Fruit fly (Drosophila melanogaster) whole organism, embryonic: ENCODE measurements around the gene CG7627.

ENCODE experiments used
- Bdp1 ChIP-seq: fragments of 200-800 bp; sonication (Bioruptor generic); optimal IDR thresholded peaks from 3 replicates; lab custom pipeline; 2016; ENCODE audit warnings: missing biosample characterization, missing genetic modification characterization
- CG10147 ChIP-seq: fragments of 200-800 bp; sonication (Bioruptor generic); optimal IDR thresholded peaks from 2 replicates; lab custom pipeline; 2019; ENCODE audit warnings: missing biosample characterization, mild to moderate bottlenecking, missing genetic modification characterization, moderate library complexity
- CG10274 ChIP-seq: fragments of 200-800 bp; sonication (Bioruptor generic); optimal IDR thresholded peaks from 3 replicates; lab custom pipeline; 2017; ENCODE audit warnings: missing biosample characterization, mild to moderate bottlenecking, missing genetic modification characterization
- CG10543 ChIP-seq: fragments of 200-800 bp; sonication (Bioruptor generic); optimal IDR thresholded peaks from 3 replicates; lab custom pipeline; 2017; ENCODE audit warnings: missing biosample characterization, mild to moderate bottlenecking, missing genetic modification characterization, moderate library complexity
- CG12942 ChIP-seq: fragments of 200-800 bp; sonication (Bioruptor generic); optimal IDR thresholded peaks from 3 replicates; lab custom pipeline; 2016; ENCODE audit warnings: missing biosample characterization, missing genetic modification characterization
- CG14965 ChIP-seq: fragments of 200-800 bp; sonication (Bioruptor generic); optimal IDR thresholded peaks from 2 replicates; lab custom pipeline; 2016; ENCODE audit warnings: missing biosample characterization, missing genetic modification characterization, borderline replicate concordance
- CG16863 ChIP-seq: fragments of 200-800 bp; sonication (Bioruptor generic); optimal IDR thresholded peaks from 3 replicates; lab custom pipeline; 2016; ENCODE audit warnings: missing biosample characterization, missing genetic modification characterization
- CG18764 ChIP-seq: fragments of 200-800 bp; sonication (Bioruptor generic); optimal IDR thresholded peaks from 3 replicates; lab custom pipeline; 2016; ENCODE audit warnings: missing biosample characterization, missing genetic modification characterization
- CG3163 ChIP-seq: fragments of 200-800 bp; sonication (Bioruptor generic); optimal IDR thresholded peaks from 3 replicates; lab custom pipeline; 2016; ENCODE audit warnings: missing biosample characterization, missing genetic modification characterization
- CG3407 ChIP-seq: fragments of 200-800 bp; sonication (Bioruptor generic); optimal IDR thresholded peaks from 2 replicates; lab custom pipeline; 2018; ENCODE audit warnings: missing biosample characterization, mild to moderate bottlenecking, missing genetic modification characterization
- CG34422 ChIP-seq: fragments of 200-800 bp; sonication (Bioruptor generic); IDR thresholded peaks from 3 replicates; pipeline ENCODE4 v1.3.6; 2022; ENCODE audit warnings: missing biosample characterization, missing genetic modification characterization
- CG3726 ChIP-seq: fragments of 200-800 bp; sonication (Bioruptor generic); IDR thresholded peaks from 3 replicates; pipeline ENCODE4, ENCODE4 v1.3.6; 2022; ENCODE audit warnings: missing biosample characterization, missing genetic modification characterization
- CG6813 ChIP-seq: fragments of 200-800 bp; sonication (Bioruptor generic); optimal IDR thresholded peaks from 2 replicates; lab custom pipeline; 2017; ENCODE audit warnings: missing biosample characterization, missing genetic modification characterization, mild to moderate bottlenecking, moderate library complexity, missing genetic modification reagents
- CG7987 ChIP-seq: fragments of 200-800 bp; sonication (Bioruptor generic); optimal IDR thresholded peaks from 2 replicates; lab custom pipeline; 2018; ENCODE audit warnings: missing biosample characterization, mild to moderate bottlenecking, missing genetic modification characterization, moderate library complexity
- CG8290 ChIP-seq, 3 experiments: fragments of 200-800 bp; sonication (Bioruptor generic); optimal IDR thresholded peaks; 2 replicates each; lab custom pipeline; 2016 to 2019; ENCODE audit warnings: missing biosample characterization in 3 of 3, missing genetic modification characterization in 3 of 3, mild to moderate bottlenecking in 2 of 3, moderate library complexity in 1 of 3
- CG8478 ChIP-seq: fragments of >200 bp; optimal IDR thresholded peaks from 2 replicates; lab custom pipeline; 2018
- CG9817 ChIP-seq: fragments of 200-800 bp; sonication (Bioruptor generic); optimal IDR thresholded peaks from 2 replicates; lab custom pipeline; 2018; ENCODE audit warnings: missing biosample characterization, mild to moderate bottlenecking, missing genetic modification characterization, moderate library complexity
- E2f1 ChIP-seq: fragments of 200-800 bp; sonication (Bioruptor generic); IDR thresholded peaks from 2 replicates; pipeline ENCODE4 v1.3.6; 2022; ENCODE audit warnings: missing biosample characterization, missing genetic modification characterization
- Eip74EF ChIP-seq, 2 experiments: fragments of 200-800 bp in 1 of 2; fragments of >200 bp in 1 of 2; sonication (Bioruptor generic) in 1 of 2; optimal IDR thresholded peaks; 2 replicates each; lab custom pipeline; 2017 to 2019; ENCODE audit warnings: missing biosample characterization in 2 of 2, missing genetic modification characterization in 2 of 2, mild to moderate bottlenecking in 1 of 2, moderate library complexity in 1 of 2
- GATAe ChIP-seq: fragments of 200-800 bp; sonication (Bioruptor generic); conservative IDR thresholded peaks from 2 replicates; pipeline ENCODE4 v1.3.6; 2022; ENCODE audit warnings: missing biosample characterization, missing genetic modification characterization
- HLH4C ChIP-seq: fragments of 200-800 bp; sonication (Bioruptor generic); IDR thresholded peaks from 3 replicates; pipeline ENCODE4 v1.3.6; 2022; ENCODE audit warnings: missing biosample characterization, missing genetic modification characterization; ENCODE audit not compliant: partially characterized antibody
- Lhr ChIP-seq: fragments of 200-800 bp; sonication (Bioruptor generic); optimal IDR thresholded peaks from 3 replicates; lab custom pipeline; 2017; ENCODE audit warnings: mild to moderate bottlenecking, missing biosample characterization, missing genetic modification reagents, missing genetic modification characterization
- Lpt ChIP-seq: fragments of >200 bp; optimal IDR thresholded peaks from 2 replicates; lab custom pipeline; 2018; ENCODE audit warnings: missing biosample characterization, missing genetic modification characterization
- MBD-R2 ChIP-seq: fragments of 200-800 bp; sonication (Bioruptor generic); IDR thresholded peaks from 2 replicates; pipeline ENCODE4 v1.3.6; 2022; ENCODE audit warnings: missing biosample characterization, missing genetic modification characterization
- MTF-1 ChIP-seq: fragments of 200-800 bp; sonication (Bioruptor generic); optimal IDR thresholded peaks from 2 replicates; lab custom pipeline; 2018; ENCODE audit warnings: missing biosample characterization, mild to moderate bottlenecking, missing genetic modification characterization, borderline replicate concordance
- Mad ChIP-seq: fragments of 200-800 bp; sonication (Bioruptor generic); optimal IDR thresholded peaks from 2 replicates; lab custom pipeline; 2016; ENCODE audit warnings: missing biosample characterization, missing genetic modification characterization
- Pdp1 ChIP-seq, 2 experiments: fragments of 200-800 bp; sonication (Bioruptor generic); optimal IDR thresholded peaks; 3 replicates each; lab custom pipeline; 2016; ENCODE audit warnings: missing biosample characterization in 2 of 2, missing genetic modification characterization in 2 of 2, mild to moderate bottlenecking in 1 of 2, moderate library complexity in 1 of 2
- al ChIP-seq: fragments of 200-800 bp; sonication (Bioruptor generic); IDR thresholded peaks from 2 replicates; pipeline ENCODE4 v1.3.6; 2022; ENCODE audit warnings: missing biosample characterization, missing genetic modification characterization
- az2 ChIP-seq: fragments of 200-800 bp; sonication (Bioruptor generic); optimal IDR thresholded peaks from 3 replicates; lab custom pipeline; 2016; ENCODE audit warnings: missing biosample characterization, missing genetic modification characterization
- eve ChIP-seq, 2 experiments: fragments of >200 bp; optimal IDR thresholded peaks; 2 replicates each; lab custom pipeline; 2017; ENCODE audit warnings: missing biosample characterization in 2 of 2, missing genetic modification characterization in 2 of 2
- ewg ChIP-seq: fragments of 200-800 bp; sonication (Bioruptor generic); optimal IDR thresholded peaks from 3 replicates; lab custom pipeline; 2017; ENCODE audit warnings: mild to moderate bottlenecking, missing biosample characterization, missing genetic modification reagents, missing genetic modification characterization
- gro ChIP-seq: fragments of 200-800 bp; sonication (Bioruptor generic); optimal IDR thresholded peaks from 2 replicates; lab custom pipeline; 2016; ENCODE audit warnings: missing biosample characterization, missing genetic modification characterization
- ham ChIP-seq: fragments of 200-800 bp; sonication (Bioruptor generic); IDR thresholded peaks from 2 replicates; pipeline ENCODE4 v1.3.6; 2022; ENCODE audit warnings: missing biosample characterization, missing genetic modification characterization
- inv ChIP-seq: fragments of 200-800 bp; sonication (Bioruptor generic); IDR thresholded peaks from 2 replicates; pipeline ENCODE4 v1.3.6; 2022; ENCODE audit warnings: missing biosample characterization, missing genetic modification characterization; ENCODE audit not compliant: partially characterized antibody
- jing ChIP-seq: fragments of 200-800 bp; sonication (Bioruptor generic); optimal IDR thresholded peaks from 2 replicates; lab custom pipeline; 2018; ENCODE audit warnings: missing biosample characterization, mild to moderate bottlenecking, missing genetic modification characterization
- lov ChIP-seq, 2 experiments: fragments of 200-800 bp in 1 of 2; fragments of >200 bp in 1 of 2; sonication (Bioruptor generic) in 1 of 2; IDR thresholded peaks in 1 of 2; optimal IDR thresholded peaks in 1 of 2; 2 replicates in 1 of 2; 3 replicates in 1 of 2; pipeline versions ENCODE4 v1.3.6 to Lab custom; 2017 to 2022; ENCODE audit warnings: missing biosample characterization in 1 of 2, missing genetic modification characterization in 1 of 2
- mam ChIP-seq: fragments of 200-800 bp; sonication (Bioruptor generic); optimal IDR thresholded peaks from 3 replicates; lab custom pipeline; 2016; ENCODE audit warnings: missing biosample characterization, missing genetic modification characterization
- peb ChIP-seq: fragments of 200-800 bp; sonication (Bioruptor generic); IDR thresholded peaks from 2 replicates; pipeline ENCODE4 v1.3.6; 2022; ENCODE audit warnings: missing biosample characterization, missing genetic modification characterization
- pho ChIP-seq: fragments of 200-800 bp; sonication (Bioruptor generic); optimal IDR thresholded peaks from 2 replicates; lab custom pipeline; 2016; ENCODE audit warnings: missing biosample characterization, missing genetic modification characterization
- pnt ChIP-seq: fragments of 200-800 bp; sonication (Bioruptor generic); optimal IDR thresholded peaks from 3 replicates; lab custom pipeline; 2016; ENCODE audit warnings: missing biosample characterization, missing genetic modification characterization
- psq ChIP-seq: fragments of 200-800 bp; sonication (Bioruptor generic); optimal IDR thresholded peaks from 2 replicates; lab custom pipeline; 2017; ENCODE audit warnings: missing biosample characterization, missing genetic modification characterization
- repo ChIP-seq: fragments of 200-800 bp; sonication (Bioruptor generic); optimal IDR thresholded peaks from 2 replicates; lab custom pipeline; 2016; ENCODE audit warnings: missing biosample characterization, missing genetic modification characterization
- row ChIP-seq: fragments of 200-800 bp; sonication (Bioruptor generic); IDR thresholded peaks from 3 replicates; pipeline ENCODE4 v1.3.6; 2022; ENCODE audit warnings: missing biosample characterization, missing genetic modification characterization
- sna ChIP-seq: fragments of 200-800 bp; sonication (Bioruptor generic); IDR thresholded peaks from 2 replicates; pipeline ENCODE4 v1.3.6; 2022; ENCODE audit warnings: missing biosample characterization, missing genetic modification characterization; ENCODE audit not compliant: partially characterized antibody
- ssp ChIP-seq: fragments of 200-800 bp; sonication (Bioruptor generic); IDR thresholded peaks from 2 replicates; pipeline ENCODE4 v1.3.6; 2022; ENCODE audit warnings: missing biosample characterization, missing genetic modification characterization
- tap ChIP-seq: fragments of 200-800 bp; optimal IDR thresholded peaks from 3 replicates; lab custom pipeline; 2019; ENCODE audit warnings: missing biosample characterization, mild to moderate bottlenecking, missing genetic modification characterization, moderate library complexity
- usp ChIP-seq: fragments of >200 bp; optimal IDR thresholded peaks from 2 replicates; lab custom pipeline; 2017; ENCODE audit warnings: missing biosample characterization, missing genetic modification characterization

Gene CG7627

DNA sequence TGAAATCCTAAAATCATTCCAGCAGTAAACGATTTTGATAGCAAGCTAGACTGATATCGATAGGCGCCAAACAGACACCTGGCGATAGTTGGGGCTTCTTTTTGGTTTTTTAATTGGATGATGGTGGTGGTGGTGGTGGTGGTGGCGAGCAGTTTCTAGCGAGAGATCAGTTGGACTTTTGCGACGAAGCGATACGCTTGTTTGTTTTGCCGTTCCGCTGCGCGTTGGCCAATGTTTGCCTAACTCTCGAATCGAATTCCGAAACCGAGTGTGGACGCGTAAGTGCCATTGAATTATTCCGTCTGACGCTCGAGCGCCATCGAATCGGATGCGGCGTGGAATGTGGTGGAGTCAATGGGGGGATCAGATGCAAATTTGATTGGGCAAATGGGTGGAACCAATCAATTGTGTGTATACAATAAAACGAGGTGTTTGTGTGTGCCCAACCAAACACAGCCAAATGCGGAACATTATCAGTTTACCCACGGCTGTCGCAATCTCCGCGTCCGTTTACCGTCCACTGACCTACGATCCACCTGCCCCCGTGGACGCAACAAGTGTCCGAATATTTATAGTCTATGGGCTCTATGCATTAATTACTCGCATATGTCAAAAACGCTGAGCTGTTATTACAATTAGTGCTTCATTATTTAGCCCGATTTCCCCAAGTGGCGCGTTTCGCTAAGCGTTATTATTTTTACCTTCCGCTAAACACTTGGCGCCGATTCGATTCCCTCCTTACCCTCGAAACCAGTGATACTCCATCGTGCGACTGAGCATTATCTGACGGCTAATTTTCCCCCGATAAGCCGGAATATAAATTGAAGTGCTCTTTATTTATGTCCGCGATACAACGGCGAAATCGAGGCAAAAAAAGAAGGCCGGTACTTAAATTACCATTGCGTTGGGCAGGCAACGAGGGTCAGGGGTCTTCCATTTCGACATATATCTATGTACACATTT, 8.4 kb upstream of the CG7627 start, which contains the start of gene CG17292 (continued):
- TF ChIP-seq CG10543 (peak; percentile 93), sna (GFP tag; lab: Robert Waterston, UW) (peak; percentile 89), lov (optimal IDR thresholded peaks at IDR 0.05; lab: Kevin White, UChicago) (no peak), lov (GFP tag; IDR thresholded peaks at IDR 0.05; lab: Robert Waterston, UW) (0 out of 3 replicates have a peak, but pooled peaks have one; percentile 55), CG3407 (peak; percentile 51), Mad (GFP tag; lab: Kevin White, UChicago) (peak; percentile 42), Lpt (GFP tag; lab: Kevin White, UChicago) (no peak), peb (GFP tag; lab: Robert Waterston, UW) (no peak), CG3726 (GFP tag; lab: Robert Waterston, UW) (no peak), CG12942 (peak; percentile 26), CG7987 (GFP tag; lab: Kevin White, UChicago) (peak; percentile 55), CG3163 (GFP tag; lab: Kevin White, UChicago) (peak; percentile 15), Lhr (GFP tag; lab: Kevin White, UChicago) (no peak), ewg (GFP tag; lab: Kevin White, UChicago) (peak; percentile 9), jing (GFP tag; lab: Kevin White, UChicago) (no peak), CG10147 (GFP tag; lab: Kevin White, UChicago) (peak; percentile 36), tap (tag; lab: Kevin White, UChicago) (peak; percentile 24), ssp (peak; percentile 14; the same call in 1 of the 2 replicates), psq (GFP tag; lab: Kevin White, UChicago) (no peak), E2f1 (peak; percentile 41; the same call in 1 of the 2 replicates), CG8290 (GFP tag; optimal IDR thresholded peaks at IDR 0.05; lab: Kevin White, UChicago) (no peak), CG8290 (tag; optimal IDR thresholded peaks at IDR 0.05; lab: Kevin White, UChicago) (peak in 1 of 2 experiments; percentile 88), pho (GFP tag; lab: Kevin White, UChicago) (peak; percentile 37), MBD-R2 (GFP tag; lab: Robert Waterston, UW) (peak; percentile 67), CG9817 (tag; lab: Kevin White, UChicago) (peak; percentile 17), GATAe (GFP tag; lab: Robert Waterston, UW) (peak; percentile 18; the same call in 1 of the 2 replicates), CG18764 (GFP tag; lab: Kevin White, UChicago) (peak; percentile 76), inv (GFP tag; lab: Robert Waterston, UW) (peak; percentile 85), CG34422 (GFP tag; lab: Robert Waterston, UW) (peak; percentile 77; the same call in 1 of the 3 replicates), Bdp1 (GFP tag; lab: Kevin White, UChicago) (no peak), CG6813 (peak; percentile 17), pnt (GFP tag; lab: Kevin White, UChicago) (no peak), gro (GFP tag; lab: Kevin White, UChicago) (peak; percentile 71), MTF-1 (peak; percentile 23), repo (GFP tag; lab: Kevin White, UChicago) (peak; percentile 26), al (GFP tag; lab: Robert Waterston, UW) (no peak), CG16863 (GFP tag; lab: Kevin White, UChicago) (peak; percentile 6), HLH4C (peak; percentile 89), az2 (GFP tag; lab: Kevin White, UChicago) (no peak), Eip74EF (GFP tag; optimal IDR thresholded peaks at IDR 0.05; lab: Kevin White, UChicago) (peak in 1 of 2 experiments; percentile 48), mam (GFP tag; lab: Kevin White, UChicago) (peak; percentile 3), CG10274 (GFP tag; lab: Kevin White, UChicago) (peak; percentile 13), usp (no peak), ham (0 out of 2 replicates have a peak, but pooled peaks have one; percentile 9), CG8478 (lab: Kevin White, UChicago) (no peak), CG14965 (GFP tag; lab: Kevin White, UChicago) (no peak), Pdp1 (GFP tag; optimal IDR thresholded peaks at IDR 0.05; lab: Kevin White, UChicago) (peak in 1 of 2 experiments; percentile 56), eve (GFP tag; optimal IDR thresholded peaks at IDR 0.05; lab: Kevin White, UChicago) (no peak), row (GFP tag; lab: Robert Waterston, UW) (peak; percentile 60)
